Fruit fly (Drosophila melanogaster): ENCODE data around the gene Wnt10.

Gene Wnt10

DNA sequence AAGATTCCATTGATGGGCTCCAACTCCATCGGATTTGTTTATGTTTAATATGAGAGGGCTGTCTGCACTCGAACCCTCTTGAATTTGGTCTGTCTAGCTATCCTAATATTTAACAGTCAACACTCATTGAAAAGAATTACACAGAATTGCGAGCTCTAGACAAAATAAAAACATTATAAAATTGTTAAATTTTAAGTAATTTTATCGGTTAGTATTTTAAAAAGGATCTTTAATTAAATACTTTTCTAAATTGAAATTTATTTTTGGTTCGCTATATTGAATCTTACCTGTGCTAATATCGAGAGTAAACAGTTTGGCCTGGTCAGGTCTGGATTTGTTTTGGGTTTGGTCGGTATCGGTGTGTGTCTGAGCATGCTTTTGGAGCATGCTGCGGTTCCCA, 38.4 kb downstream of the Wnt10 start (continued):
- peak; percentile 81 for TF ChIP-seq CG11504 (tag; optimal IDR thresholded peaks at IDR 0.05)
- TF ChIP-seq run (tag; optimal IDR thresholded peaks at IDR 0.05) = peak; percentile 33
- no peak for TF ChIP-seq CG31388 (GFP tag; optimal IDR thresholded peaks at IDR 0.05)
- no peak for TF ChIP-seq nerfin-2 (GFP tag; IDR thresholded peaks at IDR 0.05; ENCODE audit: partially characterized antibody)
- peak; percentile 12 for TF ChIP-seq CG30020 (tag; optimal IDR thresholded peaks at IDR 0.05)
- TF ChIP-seq ap (GFP tag; IDR thresholded peaks at IDR 0.05) = no peak
- TF ChIP-seq HmgD (GFP tag; optimal IDR thresholded peaks at IDR 0.05) = no peak
- TF ChIP-seq gcm2 (GFP tag; optimal IDR thresholded peaks at IDR 0.05) = peak; percentile 7
- TF ChIP-seq CG2120 (GFP tag; optimal IDR thresholded peaks at IDR 0.05) = peak; percentile 80
- TF ChIP-seq CG17612 (GFP tag; IDR thresholded peaks at IDR 0.05) = 0 out of 2 replicates have a peak, but pooled peaks have one; percentile 53
- no peak for TF ChIP-seq CG7987 (GFP tag; optimal IDR thresholded peaks at IDR 0.05)
- TF ChIP-seq CG12104 (GFP tag; optimal IDR thresholded peaks at IDR 0.05) = peak; percentile 56
- no peak for TF ChIP-seq crol (GFP tag; IDR thresholded peaks at IDR 0.05)
- TF ChIP-seq NfI (GFP tag; optimal IDR thresholded peaks at IDR 0.05) = peak; percentile 79
- no peak for TF ChIP-seq gfzf (GFP tag; optimal IDR thresholded peaks at IDR 0.05)
- peak; percentile 65; the same call in 2 of the 3 replicates for TF ChIP-seq CG11695 (GFP tag; IDR thresholded peaks at IDR 0.05)
- TF ChIP-seq ttk (GFP tag; IDR thresholded peaks at IDR 0.05) = peak; percentile 83
- peak; percentile 70 for TF ChIP-seq oc (tag; optimal IDR thresholded peaks at IDR 0.05)
- TF ChIP-seq mirr (GFP tag; optimal IDR thresholded peaks at IDR 0.05) = no peak
- TF ChIP-seq klu (GFP tag; IDR thresholded peaks at IDR 0.05) = peak; percentile 62
- TF ChIP-seq Nf-YC (tag; optimal IDR thresholded peaks at IDR 0.05) = peak; percentile 42
- no peak for TF ChIP-seq CG7745 (tag; optimal IDR thresholded peaks at IDR 0.05)
- no peak for TF ChIP-seq CG15073 (GFP tag; optimal IDR thresholded peaks at IDR 0.05)
- TF ChIP-seq exex (tag; optimal IDR thresholded peaks at IDR 0.05) = peak; percentile 28
- no peak for TF ChIP-seq emc (GFP tag; optimal IDR thresholded peaks at IDR 0.05)
- no peak for TF ChIP-seq zf30C (GFP tag; optimal IDR thresholded peaks at IDR 0.05)
- TF ChIP-seq yki (optimal IDR thresholded peaks at IDR 0.05) = no peak
- no peak for TF ChIP-seq da (GFP tag; optimal IDR thresholded peaks at IDR 0.05)
- peak; percentile 71 for TF ChIP-seq CG12769 (tag; optimal IDR thresholded peaks at IDR 0.05)
- TF ChIP-seq zen (tag; optimal IDR thresholded peaks at IDR 0.05) = peak; percentile 45
- TF ChIP-seq Dip3 (GFP tag; optimal IDR thresholded peaks at IDR 0.05) = no peak
- no peak for TF ChIP-seq Dref (GFP tag; IDR thresholded peaks at IDR 0.05)
- no peak for TF ChIP-seq h (optimal IDR thresholded peaks at IDR 0.05)
- TF ChIP-seq HLH3B (GFP tag; IDR thresholded peaks at IDR 0.05) = peak; percentile 80
- TF ChIP-seq ewg (GFP tag; optimal IDR thresholded peaks at IDR 0.05) = peak; percentile 8
- peak; percentile 92 for TF ChIP-seq CG9932 (GFP tag; IDR thresholded peaks at IDR 0.05)
- peak; percentile 29 for TF ChIP-seq CG15514 (GFP tag; optimal IDR thresholded peaks at IDR 0.05)
- TF ChIP-seq cad (GFP tag; optimal IDR thresholded peaks at IDR 0.05) = no peak
- TF ChIP-seq zen2 (GFP tag; IDR thresholded peaks at IDR 0.05; ENCODE audit: partially characterized antibody) = no peak
- no peak for TF ChIP-seq lbe (GFP tag; optimal IDR thresholded peaks at IDR 0.05)
- TF ChIP-seq CG12744 (GFP tag; optimal IDR thresholded peaks at IDR 0.05) = no peak
- no peak for TF ChIP-seq Sry-β (GFP tag; optimal IDR thresholded peaks at IDR 0.05)
- peak; percentile 32; the same call in 1 of the 2 replicates for TF ChIP-seq E2f2 (GFP tag; IDR thresholded peaks at IDR 0.05)
- TF ChIP-seq CG11398 (GFP tag; optimal IDR thresholded peaks at IDR 0.05) = no peak
- TF ChIP-seq disco-r (GFP tag; optimal IDR thresholded peaks at IDR 0.05) = no peak
- peak; percentile 71 for TF ChIP-seq CG12299 (tag; optimal IDR thresholded peaks at IDR 0.05)
- peak; percentile 65; the same call in 2 of the 3 replicates for TF ChIP-seq CG2889 (GFP tag; IDR thresholded peaks at IDR 0.05)
- no peak for TF ChIP-seq z (GFP tag; IDR thresholded peaks at IDR 0.05)
- TF ChIP-seq zfh2 (GFP tag; optimal IDR thresholded peaks at IDR 0.05) = peak; percentile 35
- TF ChIP-seq fu2 (GFP tag; optimal IDR thresholded peaks at IDR 0.05) = no peak
- peak; percentile 78 for TF ChIP-seq CG6689 (GFP tag; IDR thresholded peaks at IDR 0.05)
- no peak for TF ChIP-seq luna (GFP tag; optimal IDR thresholded peaks at IDR 0.05)
- peak; percentile 60 for TF ChIP-seq CG4854 (GFP tag; optimal IDR thresholded peaks at IDR 0.05)
